Worm (Caenorhabditis elegans): ENCODE data around the gene mpst-4.
"Not testable (repeated sequence)": the region's sequence is repeated elsewhere in the genome, so short reads cannot be mapped to it uniquely, and the experiment has no call there.

The mpst-4 gene

DNA sequence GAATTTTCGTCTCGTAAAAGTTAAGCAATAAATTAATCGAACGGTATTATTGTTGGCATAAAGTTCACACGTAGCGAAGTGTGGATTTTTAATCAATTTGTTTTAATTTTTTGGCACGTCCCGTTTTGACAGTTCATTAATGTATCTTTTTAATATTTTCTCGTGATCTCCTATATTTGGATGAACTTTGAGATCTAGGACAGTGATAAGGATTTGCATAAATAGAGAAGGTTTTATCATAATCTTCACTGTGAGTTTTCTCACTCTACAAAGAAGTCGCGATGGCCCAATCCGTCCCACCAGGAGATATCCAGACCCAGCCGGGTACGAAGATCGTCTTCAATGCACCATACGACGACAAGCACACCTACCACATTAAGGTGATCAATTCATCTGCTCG lies 38.1 kb downstream of the mpst-4 start, which contains the start of the genes C33F10.8 and msp-40:
C33F10.8 (minus strand) TSS at position 101 of the 400 bp plus-strand sequence.
msp-40 (plus strand) TSS at position 282 of the 400 bp plus-strand sequence.
- TF ChIP-seq tbx-37 (GFP tag; conservative IDR thresholded peaks at IDR 0.05); tbx-11 (GFP tag; IDR thresholded peaks at IDR 0.05); hmbx-1 (tag; optimal IDR thresholded peaks at IDR 0.05): not testable (repeated sequence)

DNA sequence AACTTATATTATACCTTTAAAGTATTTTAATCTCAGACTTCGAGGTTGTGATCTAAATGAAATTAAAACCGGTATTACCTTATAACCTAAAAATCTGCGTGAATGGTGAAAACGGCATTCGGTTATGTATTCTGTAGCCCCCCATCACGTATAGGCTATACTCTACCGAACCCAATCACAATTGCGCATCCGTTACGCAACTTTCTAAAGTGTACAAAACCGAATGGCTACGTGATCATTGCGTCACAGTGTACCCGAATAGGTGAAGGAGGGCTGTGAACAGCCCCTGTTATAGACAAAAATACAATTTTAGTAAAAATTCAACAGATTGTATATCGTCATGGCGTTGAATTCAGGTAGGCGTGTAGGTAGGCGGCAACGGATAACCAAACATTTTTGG lies 40.6 kb downstream of the mpst-4 start:
- TF ChIP-seq hmbx-1 (tag; optimal IDR thresholded peaks at IDR 0.05) (no peak), B0310.2 (tag; optimal IDR thresholded peaks at IDR 0.05) (no peak), ets-7 (tag; optimal IDR thresholded peaks at IDR 0.05) (no peak), flt-1 (GFP tag; IDR thresholded peaks at IDR 0.05) (no peak), aly-1 (tag; optimal IDR thresholded peaks at IDR 0.05) (no peak)

DNA sequence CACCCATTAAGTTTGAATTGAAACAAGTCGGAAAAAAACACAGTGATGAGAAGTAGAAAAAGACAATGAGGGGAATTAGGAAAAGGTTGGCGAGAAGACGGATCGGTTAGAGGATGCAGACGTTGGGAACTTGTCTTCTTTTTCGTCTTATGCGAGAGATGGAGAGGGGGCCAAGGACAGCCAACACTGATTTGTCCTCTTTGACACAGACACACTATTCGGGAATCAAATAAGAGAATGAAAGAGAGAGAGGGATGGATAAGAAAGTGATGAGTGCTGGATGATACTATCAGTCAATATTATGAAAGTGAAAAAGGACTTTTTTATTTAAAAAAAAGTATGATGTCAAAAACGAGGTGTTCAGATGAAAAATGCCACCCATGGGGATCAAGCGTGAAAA lies 41.5 kb downstream of the mpst-4 start, which contains the start of gene lact-5:
lact-5 (minus strand) TSS at position 1 of the 400 bp plus-strand sequence.
- TF ChIP-seq pes-1 (GFP tag; IDR thresholded peaks at IDR 0.05) (no peak), tra-4 (tag; optimal IDR thresholded peaks at IDR 0.05) (no peak), scrt-1 (GFP tag; IDR thresholded peaks at IDR 0.05) (no peak), ceh-13 (GFP tag; optimal IDR thresholded peaks at IDR 0.05) (no peak), tbx-37 (GFP tag; conservative IDR thresholded peaks at IDR 0.05) (no peak), B0310.2 (tag; optimal IDR thresholded peaks at IDR 0.05) (no peak), hnd-1 (tag; optimal IDR thresholded peaks at IDR 0.05) (no peak)

DNA sequence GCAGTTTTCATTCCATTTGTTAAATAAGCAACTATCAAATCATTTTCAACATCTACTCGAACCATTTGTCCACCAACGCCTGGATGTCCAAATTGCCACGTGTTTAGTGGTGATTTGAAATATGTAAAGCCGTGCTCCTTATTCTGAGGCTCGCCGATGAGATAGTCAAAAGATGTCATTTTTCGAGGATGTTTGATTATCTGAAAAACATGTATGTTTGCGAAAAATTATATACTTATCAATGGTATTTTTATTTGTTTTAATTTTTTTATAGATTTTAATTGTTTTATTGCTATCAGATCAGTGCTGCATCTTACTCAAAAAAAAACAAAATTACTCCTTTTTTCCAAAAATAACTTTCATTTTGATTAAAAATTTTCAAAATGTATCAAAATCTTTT lies 44.5 kb downstream of the mpst-4 start:
- TF ChIP-seq ets-7 (tag; optimal IDR thresholded peaks at IDR 0.05) (no peak), ama-1 (optimal IDR thresholded peaks at IDR 0.05) (no peak), tra-4 (tag; optimal IDR thresholded peaks at IDR 0.05) (no peak), F13C5.2 (tag; optimal IDR thresholded peaks at IDR 0.05) (no peak), pes-1 (GFP tag; IDR thresholded peaks at IDR 0.05) (no peak), hmg-4 (GFP tag; optimal IDR thresholded peaks at IDR 0.05) (no peak)

DNA sequence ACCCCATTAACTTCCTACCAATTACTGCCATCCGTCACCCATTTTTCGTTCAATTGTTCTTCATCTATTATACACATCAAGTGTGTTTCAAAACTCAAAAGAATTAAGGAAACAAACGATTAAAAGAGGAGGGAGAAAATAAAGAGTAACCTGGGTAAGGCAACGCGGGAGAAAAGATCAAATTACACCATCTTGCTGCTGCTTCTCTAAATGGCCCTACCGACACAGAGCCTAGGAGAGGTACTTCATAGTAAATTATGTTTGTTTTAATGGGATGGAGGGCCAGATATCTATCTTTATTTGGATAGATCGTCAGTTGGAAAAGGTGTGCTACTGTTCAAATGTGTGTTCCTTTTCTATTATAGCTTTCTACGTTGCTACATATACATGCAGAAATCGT lies 47.9 kb downstream of the mpst-4 start:
- TF ChIP-seq B0310.2 (tag; optimal IDR thresholded peaks at IDR 0.05) = no peak
- no peak for TF ChIP-seq ets-7 (tag; optimal IDR thresholded peaks at IDR 0.05)
- TF ChIP-seq ama-1 (optimal IDR thresholded peaks at IDR 0.05) = no peak
- no peak for TF ChIP-seq hmg-4 (GFP tag; optimal IDR thresholded peaks at IDR 0.05)
- TF ChIP-seq pes-1 (GFP tag; IDR thresholded peaks at IDR 0.05) = no peak
- TF ChIP-seq scrt-1 (GFP tag; IDR thresholded peaks at IDR 0.05) = no peak
- no peak for TF ChIP-seq hnd-1 (tag; optimal IDR thresholded peaks at IDR 0.05)
- no peak for TF ChIP-seq hmbx-1 (tag; optimal IDR thresholded peaks at IDR 0.05)
- TF ChIP-seq tbx-37 (GFP tag; conservative IDR thresholded peaks at IDR 0.05) = no peak
- no peak for TF ChIP-seq F13C5.2 (tag; optimal IDR thresholded peaks at IDR 0.05)
- TF ChIP-seq flt-1 (GFP tag; IDR thresholded peaks at IDR 0.05) = no peak
- TF ChIP-seq tra-4 (tag; optimal IDR thresholded peaks at IDR 0.05) = no peak
- TF ChIP-seq ceh-36 (tag; optimal IDR thresholded peaks at IDR 0.05) = no peak
- TF ChIP-seq tbx-11 (GFP tag; IDR thresholded peaks at IDR 0.05) = no peak
- TF ChIP-seq aly-1 (tag; optimal IDR thresholded peaks at IDR 0.05) = no peak
- TF ChIP-seq sea-1 (GFP tag; conservative IDR thresholded peaks at IDR 0.05) = no peak
- no peak for TF ChIP-seq ceh-13 (GFP tag; optimal IDR thresholded peaks at IDR 0.05)
